Worm (Caenorhabditis elegans) whole organism, L2 larva: Measurements from ENCODE around the gene par-3.

Experiments used
- R02D3.7 ChIP-seq: fragments of 150-350 bp; optimal IDR thresholded peaks from 2 replicates; lab custom pipeline; 2014; ENCODE audit warnings: missing biosample characterization, missing genetic modification characterization
- Y55F3AM.14 ChIP-seq: fragments of 200-800 bp; sonication (Bioruptor generic); optimal IDR thresholded peaks from 2 replicates; lab custom pipeline; 2018; ENCODE audit warnings: mild to moderate bottlenecking, missing genetic modification characterization, missing compliant biosample characterization
- ZK546.5 ChIP-seq: sonication (generic microtip); optimal IDR thresholded peaks from 2 replicates; lab custom pipeline; 2017; ENCODE audit warnings: missing biosample characterization, missing genetic modification characterization
- alr-1 ChIP-seq: fragments of 150-350 bp; optimal IDR thresholded peaks from 2 replicates; lab custom pipeline; 2014; ENCODE audit warnings: missing biosample characterization, missing genetic modification characterization
- aly-2 ChIP-seq: fragments of 150-350 bp; optimal IDR thresholded peaks from 2 replicates; lab custom pipeline; 2014; ENCODE audit warnings: missing biosample characterization, missing genetic modification characterization
- ama-1 ChIP-seq: fragments of 150-350 bp; optimal IDR thresholded peaks from 2 replicates; lab custom pipeline; 2018; ENCODE audit warnings: inconsistent platforms
- blmp-1 ChIP-seq: sonication (generic microtip); optimal IDR thresholded peaks from 2 replicates; lab custom pipeline; 2017; ENCODE audit warnings: missing genetic modification characterization, mild to moderate bottlenecking, missing compliant biosample characterization, antibody characterized with exemption, moderate library complexity; ENCODE audit not compliant: insufficient read depth
- ceh-16 ChIP-seq: fragments of 150-350 bp; optimal IDR thresholded peaks from 2 replicates; lab custom pipeline; 2014; ENCODE audit warnings: missing biosample characterization, missing genetic modification characterization
- ceh-82 ChIP-seq: fragments of 150-350 bp; optimal IDR thresholded peaks from 2 replicates; lab custom pipeline; 2014; ENCODE audit warnings: missing biosample characterization, missing genetic modification characterization
- crh-2 ChIP-seq: sonication (generic microtip); optimal IDR thresholded peaks from 2 replicates; lab custom pipeline; 2017; ENCODE audit warnings: missing biosample characterization, missing genetic modification characterization
- dmd-4 ChIP-seq: sonication (generic microtip); optimal IDR thresholded peaks from 2 replicates; lab custom pipeline; 2017; ENCODE audit warnings: missing biosample characterization, missing genetic modification characterization
- egl-27 ChIP-seq: sonication (generic microtip); optimal IDR thresholded peaks from 3 replicates; lab custom pipeline; 2017; ENCODE audit warnings: missing biosample characterization, missing genetic modification reagents, missing genetic modification characterization
- elt-1 ChIP-seq: fragments of 150-350 bp; optimal IDR thresholded peaks from 2 replicates; lab custom pipeline; 2014; ENCODE audit warnings: missing biosample characterization, missing genetic modification characterization
- elt-3 ChIP-seq: sonication (generic microtip); optimal IDR thresholded peaks from 2 replicates; lab custom pipeline; 2017; ENCODE audit warnings: missing biosample characterization, missing genetic modification characterization
- fos-1 ChIP-seq: fragments of 150-350 bp; optimal IDR thresholded peaks from 2 replicates; lab custom pipeline; 2014; ENCODE audit warnings: missing biosample characterization, missing genetic modification characterization
- gmeb-1 ChIP-seq: fragments of 150-350 bp; optimal IDR thresholded peaks from 2 replicates; lab custom pipeline; 2014; ENCODE audit warnings: missing biosample characterization, missing genetic modification characterization
- lin-11 ChIP-seq: fragments of 150-350 bp; sonication (generic microtip); optimal IDR thresholded peaks from 2 replicates; lab custom pipeline; 2014; ENCODE audit warnings: missing biosample characterization, missing genetic modification characterization, inconsistent platforms, mixed read lengths
- lin-13 ChIP-seq: fragments of 150-350 bp; optimal IDR thresholded peaks from 2 replicates; lab custom pipeline; 2014; ENCODE audit warnings: missing biosample characterization, missing genetic modification reagents, missing genetic modification characterization
- lin-39 ChIP-seq: fragments of 150-350 bp; optimal IDR thresholded peaks from 2 replicates; lab custom pipeline; 2014; ENCODE audit warnings: missing biosample characterization, missing genetic modification reagents, missing genetic modification characterization
- mab-5 ChIP-seq: fragments of 150-350 bp; optimal IDR thresholded peaks from 2 replicates; lab custom pipeline; 2014; ENCODE audit warnings: missing biosample characterization, missing genetic modification characterization
- mbf-1 ChIP-seq: sonication (generic microtip); optimal IDR thresholded peaks from 2 replicates; lab custom pipeline; 2017; ENCODE audit warnings: missing biosample characterization, missing genetic modification characterization
- mdl-1 ChIP-seq, 2 experiments: fragments of 150-350 bp in 1 of 2; sonication (generic microtip) in 1 of 2; optimal IDR thresholded peaks; 2 replicates each; lab custom pipeline; 2017; ENCODE audit warnings: missing biosample characterization in 2 of 2, missing genetic modification characterization in 2 of 2
- nhr-10 ChIP-seq: sonication (generic microtip); optimal IDR thresholded peaks from 2 replicates; lab custom pipeline; 2017; ENCODE audit warnings: missing biosample characterization, missing genetic modification characterization
- nhr-11 ChIP-seq: fragments of 150-350 bp; optimal IDR thresholded peaks from 2 replicates; lab custom pipeline; 2014; ENCODE audit warnings: missing biosample characterization, missing genetic modification characterization
- nhr-12 ChIP-seq: fragments of 150-350 bp; optimal IDR thresholded peaks from 2 replicates; lab custom pipeline; 2014; ENCODE audit warnings: missing biosample characterization, missing genetic modification characterization
- nhr-129 ChIP-seq: fragments of 150-350 bp; optimal IDR thresholded peaks from 2 replicates; lab custom pipeline; 2014; ENCODE audit warnings: missing biosample characterization, missing genetic modification characterization
- nhr-21 ChIP-seq: fragments of 150-350 bp; optimal IDR thresholded peaks from 2 replicates; lab custom pipeline; 2014; ENCODE audit warnings: missing biosample characterization, missing genetic modification characterization
- nhr-23 ChIP-seq: fragments of 150-350 bp; optimal IDR thresholded peaks from 2 replicates; lab custom pipeline; 2014; ENCODE audit warnings: missing biosample characterization, missing genetic modification reagents, missing genetic modification characterization
- nhr-237 ChIP-seq: fragments of 150-350 bp; optimal IDR thresholded peaks from 2 replicates; lab custom pipeline; 2014; ENCODE audit warnings: missing biosample characterization, missing genetic modification characterization
- nhr-6 ChIP-seq: fragments of 150-350 bp; optimal IDR thresholded peaks from 2 replicates; lab custom pipeline; 2014; ENCODE audit warnings: missing biosample characterization, missing genetic modification characterization
- nhr-77 ChIP-seq: fragments of 150-350 bp; optimal IDR thresholded peaks from 2 replicates; lab custom pipeline; 2014; ENCODE audit warnings: missing biosample characterization, missing genetic modification characterization
- peb-1 ChIP-seq: fragments of 150-350 bp; optimal IDR thresholded peaks from 2 replicates; lab custom pipeline; 2014; ENCODE audit warnings: missing biosample characterization, missing genetic modification characterization
- sem-4 ChIP-seq: fragments of 150-350 bp; optimal IDR thresholded peaks from 2 replicates; lab custom pipeline; 2014; ENCODE audit warnings: missing biosample characterization, missing genetic modification reagents, missing genetic modification characterization
- skn-1 ChIP-seq: sonication (generic microtip); optimal IDR thresholded peaks from 2 replicates; lab custom pipeline; 2017; ENCODE audit warnings: missing biosample characterization, missing genetic modification characterization
- sma-3 ChIP-seq: sonication (generic microtip); optimal IDR thresholded peaks from 2 replicates; lab custom pipeline; 2016; ENCODE audit warnings: missing genetic modification reagents, missing genetic modification characterization, missing compliant biosample characterization
- sma-9 ChIP-seq, 2 experiments: fragments of 150-350 bp in 1 of 2; sonication (generic microtip) in 1 of 2; optimal IDR thresholded peaks; 2 replicates each; lab custom pipeline; 2014 to 2016; ENCODE audit warnings: missing genetic modification characterization in 2 of 2, mild to moderate bottlenecking in 1 of 2, missing biosample characterization in 1 of 2, missing compliant biosample characterization in 1 of 2, missing genetic modification reagents in 1 of 2, moderate library complexity in 1 of 2
- snpc-4 ChIP-seq: fragments of 150-350 bp; optimal IDR thresholded peaks from 2 replicates; lab custom pipeline; 2014; ENCODE audit warnings: missing biosample characterization, missing genetic modification characterization
- unc-39 ChIP-seq: fragments of 150-350 bp; optimal IDR thresholded peaks from 2 replicates; lab custom pipeline; 2014; ENCODE audit warnings: missing biosample characterization, missing genetic modification characterization
- unc-55 ChIP-seq: fragments of 150-350 bp; sonication (generic microtip); optimal IDR thresholded peaks from 3 replicates; lab custom pipeline; 2014; ENCODE audit warnings: missing biosample characterization, missing genetic modification reagents, missing genetic modification characterization
- unc-62 ChIP-seq: fragments of 150-350 bp; optimal IDR thresholded peaks from 2 replicates; lab custom pipeline; 2014; ENCODE audit warnings: missing biosample characterization, missing genetic modification reagents, missing genetic modification characterization
- zag-1 ChIP-seq: fragments of 150-350 bp; optimal IDR thresholded peaks from 2 replicates; lab custom pipeline; 2014; ENCODE audit warnings: missing biosample characterization, missing genetic modification characterization
- ztf-11 ChIP-seq: sonication (generic microtip); optimal IDR thresholded peaks from 2 replicates; lab custom pipeline; 2017; ENCODE audit warnings: missing biosample characterization, missing genetic modification characterization
- ztf-4 ChIP-seq: fragments of 150-350 bp; optimal IDR thresholded peaks from 2 replicates; lab custom pipeline; 2014; ENCODE audit warnings: missing biosample characterization, missing genetic modification characterization

Gene par-3

DNA sequence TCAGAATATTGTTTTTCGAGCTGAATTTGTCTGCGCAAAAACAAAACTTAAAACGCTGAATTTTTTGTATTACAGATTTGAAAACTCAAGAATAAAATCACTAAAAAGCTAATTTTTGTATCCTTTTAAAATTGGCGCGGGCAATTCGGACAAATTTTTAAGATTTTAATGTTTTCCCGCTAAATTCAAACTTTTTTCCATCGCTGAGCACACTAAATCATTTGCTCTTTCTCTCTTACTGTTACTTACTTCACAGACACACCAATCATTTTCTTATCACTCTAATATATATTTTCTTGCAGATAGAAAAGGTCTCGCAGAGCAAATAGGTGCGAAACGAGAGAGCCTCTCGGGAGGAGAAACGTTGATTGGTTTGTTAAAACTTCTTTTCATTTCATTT lies at the start of gene par-3:
Gene par-3 (plus strand): TSS at position 301 of the 400 bp plus-strand sequence.
- TF ChIP-seq nhr-10 (tag; lab: Kevin White, UChicago): no peak
- TF ChIP-seq elt-1 (tag; lab: Kevin White, UChicago): no peak
- no peak for TF ChIP-seq snpc-4 (tag; lab: Kevin White, UChicago)
- TF ChIP-seq lin-39 (tag; lab: Kevin White, UChicago): no peak

ce11 chrIII:5614648-5615047 lies 49.4 kb upstream of the par-3 start, which contains the start of gene basl-1:
basl-1 (plus strand) TSS chrIII:5614948.
- no peak for TF ChIP-seq nhr-237
- TF ChIP-seq elt-3: no peak
- TF ChIP-seq sma-9 (GFP tag; optimal IDR thresholded peaks at IDR 0.05; lab: Kevin White, UChicago): no peak
- no peak for TF ChIP-seq sma-9 (tag; optimal IDR thresholded peaks at IDR 0.05; lab: Kevin White, UChicago)
- TF ChIP-seq dmd-4 (tag; lab: Kevin White, UChicago): no peak
- no peak for TF ChIP-seq lin-11 (tag; lab: Kevin White, UChicago)
- no peak for TF ChIP-seq ZK546.5
- no peak for TF ChIP-seq Y55F3AM.14 (GFP tag; lab: Kevin White, UChicago)
- TF ChIP-seq nhr-21 (tag; lab: Kevin White, UChicago): no peak
- no peak for TF ChIP-seq unc-62 (GFP tag; lab: Kevin White, UChicago)
- TF ChIP-seq lin-39 (tag; lab: Kevin White, UChicago): no peak
- TF ChIP-seq egl-27 (tag; lab: Kevin White, UChicago): no peak
- TF ChIP-seq ceh-16: no peak
- no peak for TF ChIP-seq nhr-23 (tag; lab: Kevin White, UChicago)

DNA sequence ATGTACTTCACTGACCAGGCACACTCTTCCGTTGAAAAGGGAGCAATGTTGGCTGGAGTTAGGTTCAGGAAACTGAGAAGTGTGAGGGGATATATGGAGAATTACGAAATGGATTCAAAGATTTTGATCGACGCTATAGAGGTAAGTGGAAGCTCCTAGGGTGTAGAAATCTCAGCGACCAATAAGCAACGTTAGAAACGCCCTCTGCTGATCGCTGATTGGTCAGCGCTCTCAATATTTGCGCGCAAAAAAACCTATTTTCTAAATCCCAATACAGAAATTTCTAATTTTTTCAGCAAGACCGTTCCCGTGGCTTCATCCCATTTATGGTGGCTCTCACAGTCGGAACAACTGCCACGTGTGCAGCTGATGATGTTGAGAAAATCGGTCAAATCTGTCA lies 48.4 kb upstream of the par-3 start:
- TF ChIP-seq zag-1 (tag; lab: Kevin White, UChicago) (no peak), ceh-82 (tag; lab: Kevin White, UChicago) (no peak), R02D3.7 (tag; lab: Kevin White, UChicago) (no peak), alr-1 (no peak), lin-39 (tag; lab: Kevin White, UChicago) (no peak), unc-62 (GFP tag; lab: Kevin White, UChicago) (no peak), blmp-1 (no peak)

- TF ChIP-seq ztf-4 (tag; lab: Kevin White, UChicago): peak; percentile 4
- TF ChIP-seq fos-1 (tag; lab: Kevin White, UChicago): no peak
Observed at ce11 chrIII:5620186-5620585, 43.8 kb upstream of the par-3 start.

DNA sequence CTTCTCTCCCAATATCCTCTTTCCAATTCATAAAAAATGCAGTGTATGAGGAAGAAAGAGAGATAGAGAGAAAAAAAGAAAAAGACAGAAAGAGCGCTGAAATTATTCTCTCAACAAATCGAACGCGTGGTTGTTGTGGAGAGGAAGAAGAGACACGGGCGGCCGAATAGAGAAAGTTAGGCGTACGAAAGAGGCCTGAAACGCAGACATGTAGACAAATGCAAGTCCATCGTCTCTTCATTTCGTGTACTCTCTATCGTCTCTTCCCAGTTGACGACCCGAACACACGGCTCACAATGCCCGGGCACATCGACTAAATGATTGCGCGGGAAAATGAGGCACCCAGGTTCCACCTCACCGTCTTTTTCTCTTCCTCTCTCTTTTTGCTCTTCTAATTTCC lies 42.8 kb upstream of the par-3 start:
- TF ChIP-seq mbf-1 (tag; lab: Kevin White, UChicago) (no peak), unc-55 (GFP tag; lab: Kevin White, UChicago) (peak; percentile 88), nhr-10 (tag; lab: Kevin White, UChicago) (no peak), nhr-77 (tag; lab: Kevin White, UChicago) (no peak), nhr-12 (no peak), aly-2 (tag; lab: Kevin White, UChicago) (no peak), sem-4 (tag; lab: Kevin White, UChicago) (peak; percentile 59), ztf-4 (tag; lab: Kevin White, UChicago) (peak; percentile 66), unc-39 (tag; lab: Kevin White, UChicago) (no peak), ceh-82 (tag; lab: Kevin White, UChicago) (no peak), nhr-6 (tag; lab: Kevin White, UChicago) (peak; percentile 56), crh-2 (peak; percentile 85), sma-9 (GFP tag; optimal IDR thresholded peaks at IDR 0.05; lab: Kevin White, UChicago) (peak; percentile 82), sma-9 (tag; optimal IDR thresholded peaks at IDR 0.05; lab: Kevin White, UChicago) (no peak), alr-1 (no peak), nhr-11 (tag; lab: Kevin White, UChicago) (no peak), skn-1 (tag; lab: Kevin White, UChicago) (no peak), nhr-129 (tag; lab: Kevin White, UChicago) (peak; percentile 84), peb-1 (tag; lab: Kevin White, UChicago) (no peak), ZK546.5 (no peak), mdl-1 (tag; optimal IDR thresholded peaks at IDR 0.05; lab: Kevin White, UChicago) (peak; percentile 29 to 75), fos-1 (tag; lab: Kevin White, UChicago) (peak; percentile 80), ztf-11 (tag; lab: Kevin White, UChicago) (no peak), mab-5 (tag; lab: Kevin White, UChicago) (no peak), elt-3 (no peak), lin-11 (tag; lab: Kevin White, UChicago) (peak; percentile 73), sma-3 (GFP tag; lab: Kevin White, UChicago) (peak; percentile 41), blmp-1 (peak; percentile 78), ceh-16 (no peak), ama-1 (lab: Kevin White, UChicago) (no peak), nhr-23 (tag; lab: Kevin White, UChicago) (no peak), elt-1 (tag; lab: Kevin White, UChicago) (no peak), zag-1 (tag; lab: Kevin White, UChicago) (peak; percentile 21), lin-13 (peak; percentile 58), egl-27 (tag; lab: Kevin White, UChicago) (peak; percentile 74), snpc-4 (tag; lab: Kevin White, UChicago) (peak; percentile 39), gmeb-1 (no peak), dmd-4 (tag; lab: Kevin White, UChicago) (no peak), R02D3.7 (tag; lab: Kevin White, UChicago) (no peak)
